Worm (Caenorhabditis elegans) whole organism, early embryonic: ENCODE results near the gene M04C3.5.

ENCODE experiments used
- pes-1 ChIP-seq: fragments of 200-800 bp; sonication (Bioruptor generic); IDR thresholded peaks from 2 replicates; pipeline ENCODE4 v1.3.6; 2022; ENCODE audit warnings: missing genetic modification reagents, missing genetic modification characterization, missing compliant biosample characterization
- tbx-37 ChIP-seq: fragments of 200-800 bp; sonication (Bioruptor generic); conservative IDR thresholded peaks from 2 replicates; pipeline ENCODE4 v1.3.6; 2022; ENCODE audit warnings: missing genetic modification reagents, missing genetic modification characterization, missing compliant biosample characterization

DNA sequence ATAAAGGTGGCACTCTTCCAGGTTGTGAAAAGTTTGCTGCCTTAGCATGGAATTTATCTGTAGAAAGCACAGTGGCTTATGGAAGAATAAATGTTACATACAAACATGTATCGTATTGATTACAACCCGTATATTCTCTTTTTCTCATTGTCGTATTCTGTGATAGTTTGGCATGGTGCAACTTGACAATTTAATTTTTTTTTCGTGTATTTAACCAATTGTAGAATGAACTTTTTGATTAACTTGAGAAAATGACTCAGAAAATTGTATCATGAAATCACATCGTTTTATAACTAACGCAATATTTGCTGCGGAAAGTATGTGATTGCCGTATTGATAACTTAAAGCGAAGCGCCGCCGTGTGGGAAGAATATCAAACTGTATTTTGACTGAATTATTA is 7.6 kb downstream of the M04C3.5 start, which contains the start of gene Y43F8B.24:
- no peak for TF ChIP-seq tbx-37
- TF ChIP-seq pes-1 (GFP tag; lab: Robert Waterston, UW): no peak
